Worm (Caenorhabditis elegans) whole organism, L2 larva: ENCODE results near the gene twk-13.

ENCODE experiments used
- ama-1 ChIP-seq: fragments of 150-350 bp; optimal IDR thresholded peaks from 2 replicates; lab custom pipeline; 2018; ENCODE audit warnings: inconsistent platforms
- blmp-1 ChIP-seq: sonication (generic microtip); optimal IDR thresholded peaks from 2 replicates; lab custom pipeline; 2017; ENCODE audit warnings: missing genetic modification characterization, mild to moderate bottlenecking, missing compliant biosample characterization, antibody characterized with exemption, moderate library complexity; ENCODE audit not compliant: insufficient read depth
- fos-1 ChIP-seq: fragments of 150-350 bp; optimal IDR thresholded peaks from 2 replicates; lab custom pipeline; 2014; ENCODE audit warnings: missing biosample characterization, missing genetic modification characterization
- mdl-1 ChIP-seq, 2 experiments: fragments of 150-350 bp in 1 of 2; sonication (generic microtip) in 1 of 2; optimal IDR thresholded peaks; 2 replicates each; lab custom pipeline; 2017; ENCODE audit warnings: missing biosample characterization in 2 of 2, missing genetic modification characterization in 2 of 2
- nhr-10 ChIP-seq: sonication (generic microtip); optimal IDR thresholded peaks from 2 replicates; lab custom pipeline; 2017; ENCODE audit warnings: missing biosample characterization, missing genetic modification characterization
- nhr-11 ChIP-seq: fragments of 150-350 bp; optimal IDR thresholded peaks from 2 replicates; lab custom pipeline; 2014; ENCODE audit warnings: missing biosample characterization, missing genetic modification characterization
- nhr-25 ChIP-seq: fragments of 150-350 bp; sonication (generic microtip); optimal IDR thresholded peaks from 3 replicates; lab custom pipeline; 2014; ENCODE audit warnings: missing biosample characterization, missing genetic modification characterization
- nhr-6 ChIP-seq: fragments of 150-350 bp; optimal IDR thresholded peaks from 2 replicates; lab custom pipeline; 2014; ENCODE audit warnings: missing biosample characterization, missing genetic modification characterization
- snpc-4 ChIP-seq: fragments of 150-350 bp; optimal IDR thresholded peaks from 2 replicates; lab custom pipeline; 2014; ENCODE audit warnings: missing biosample characterization, missing genetic modification characterization
- unc-39 ChIP-seq: fragments of 150-350 bp; optimal IDR thresholded peaks from 2 replicates; lab custom pipeline; 2014; ENCODE audit warnings: missing biosample characterization, missing genetic modification characterization
- unc-62 ChIP-seq: fragments of 150-350 bp; optimal IDR thresholded peaks from 2 replicates; lab custom pipeline; 2014; ENCODE audit warnings: missing biosample characterization, missing genetic modification reagents, missing genetic modification characterization
- zag-1 ChIP-seq: fragments of 150-350 bp; optimal IDR thresholded peaks from 2 replicates; lab custom pipeline; 2014; ENCODE audit warnings: missing biosample characterization, missing genetic modification characterization

DNA sequence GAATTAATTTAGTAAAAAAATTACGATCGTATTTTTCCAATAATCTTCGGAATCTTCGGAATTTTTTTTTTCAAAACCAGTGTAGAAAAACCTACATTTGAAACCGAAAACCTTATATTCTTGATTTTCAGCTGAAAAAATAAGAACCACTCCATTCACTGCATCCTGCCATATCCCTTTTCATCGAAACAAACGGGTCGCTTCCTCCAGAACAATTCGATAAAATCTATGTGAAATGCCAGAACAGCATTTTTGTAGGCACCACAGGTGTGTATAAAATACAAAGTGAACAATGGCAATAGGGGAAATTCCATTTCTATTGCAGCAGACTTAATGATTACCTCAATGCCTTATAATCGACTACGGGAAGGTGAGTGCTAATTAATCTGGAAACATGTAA, 39.5 kb upstream of the twk-13 start, which contains the start of gene K01D12.1:
- TF ChIP-seq nhr-10 (tag; lab: Kevin White, UChicago): no peak
- no peak for TF ChIP-seq snpc-4 (tag; lab: Kevin White, UChicago)
- no peak for TF ChIP-seq unc-62 (GFP tag; lab: Kevin White, UChicago)
- no peak for TF ChIP-seq ama-1 (lab: Kevin White, UChicago)
- TF ChIP-seq mdl-1 (tag; optimal IDR thresholded peaks at IDR 0.05; lab: Kevin White, UChicago): no peak
- no peak for TF ChIP-seq zag-1 (tag; lab: Kevin White, UChicago)
- no peak for TF ChIP-seq blmp-1 (tag; lab: Kevin White, UChicago)
- TF ChIP-seq fos-1 (tag; lab: Kevin White, UChicago): no peak
- no peak for TF ChIP-seq nhr-25 (tag; lab: Kevin White, UChicago)
- TF ChIP-seq unc-39 (tag; lab: Kevin White, UChicago): no peak
- TF ChIP-seq nhr-11: no peak
- TF ChIP-seq nhr-6 (tag; lab: Kevin White, UChicago): no peak
